Worm (Caenorhabditis elegans): ENCODE measurements around the gene K04C2.3.

K04C2.3 gene

ce11 chrIII:6897587-6898064 lies 24.7 kb downstream of the K04C2.3 start, which contains the start of gene T07E3.4 (continued):
- TF ChIP-seq sdz-12 (GFP tag; optimal IDR thresholded peaks at IDR 0.05) = no peak
- TF ChIP-seq egl-43 (GFP tag; IDR thresholded peaks at IDR 0.05) = no peak
- TF ChIP-seq lsy-2 (tag; optimal IDR thresholded peaks at IDR 0.05) = peak; percentile 50 to 84
- TF ChIP-seq nhr-48 (tag; optimal IDR thresholded peaks at IDR 0.05) = peak; percentile 78

DNA sequence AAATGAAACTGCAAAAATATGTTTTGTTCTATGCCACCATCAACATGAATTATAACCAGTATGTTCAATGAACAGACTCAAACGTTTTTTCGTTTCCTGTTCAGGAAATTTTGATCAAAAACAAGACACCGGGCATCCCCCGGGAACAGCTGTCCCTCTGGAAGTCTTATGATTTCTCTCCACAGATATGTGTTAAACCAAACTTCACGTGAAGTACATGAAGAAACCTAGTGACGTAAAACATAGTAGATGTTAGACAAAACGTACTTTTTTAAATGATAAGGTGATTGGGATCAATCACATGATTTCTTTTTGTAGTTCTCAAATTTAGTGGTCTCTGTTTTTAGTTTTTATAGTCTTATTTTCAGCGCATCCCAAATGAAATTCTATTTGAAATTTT lies 25.6 kb downstream of the K04C2.3 start:
- TF ChIP-seq ZK546.5 (tag; optimal IDR thresholded peaks at IDR 0.05) (no peak), lin-38 (GFP tag; IDR thresholded peaks at IDR 0.05) (no peak), spr-3 (GFP tag; optimal IDR thresholded peaks at IDR 0.05) (no peak), jun-1 (tag; optimal IDR thresholded peaks at IDR 0.05) (no peak), nhr-11 (tag; optimal IDR thresholded peaks at IDR 0.05) (peak; percentile 69), ceh-28 (tag; optimal IDR thresholded peaks at IDR 0.05) (no peak), ctbp-1 (GFP tag; IDR thresholded peaks at IDR 0.05) (no peak), snpc-4 (tag; optimal IDR thresholded peaks at IDR 0.05) (no peak), ceh-82 (tag; optimal IDR thresholded peaks at IDR 0.05) (no peak), dmd-8 (GFP tag; IDR thresholded peaks at IDR 0.05) (no peak), set-16 (GFP tag; IDR thresholded peaks at IDR 0.05) (no peak), nhr-25 (tag; optimal IDR thresholded peaks at IDR 0.05; ENCODE audit: borderline replicate concordance, insufficient read depth) (no peak), gei-8 (GFP tag; optimal IDR thresholded peaks at IDR 0.05) (no peak), ces-1 (GFP tag; optimal IDR thresholded peaks at IDR 0.05) (no peak), sdz-12 (GFP tag; optimal IDR thresholded peaks at IDR 0.05) (no peak), ceh-62 (tag; optimal IDR thresholded peaks at IDR 0.05) (no peak), nhr-41 (GFP tag; IDR thresholded peaks at IDR 0.05) (no peak), lir-3 (tag; optimal IDR thresholded peaks at IDR 0.05) (no peak), Y75B8A.6 (GFP tag; IDR thresholded peaks at IDR 0.05) (no peak), hlh-30 (tag; optimal IDR thresholded peaks at IDR 0.05; ENCODE audit: insufficient read depth) (peak; percentile 84), mes-2 (tag; optimal IDR thresholded peaks at IDR 0.05; ENCODE audit: poor library complexity, severe bottlenecking) (no peak), F49E8.2 (tag; optimal IDR thresholded peaks at IDR 0.05; ENCODE audit: borderline replicate concordance) (no peak), unc-39 (tag; optimal IDR thresholded peaks at IDR 0.05) (no peak), D1046.2 (GFP tag; IDR thresholded peaks at IDR 0.05) (no peak), lin-15B (tag; optimal IDR thresholded peaks at IDR 0.05) (no peak), nhr-48 (tag; optimal IDR thresholded peaks at IDR 0.05) (peak; percentile 47), skn-1 (tag; optimal IDR thresholded peaks at IDR 0.05) (no peak), ceh-44 (GFP tag; IDR thresholded peaks at IDR 0.05) (no peak), saeg-2 (GFP tag; IDR thresholded peaks at IDR 0.05) (no peak), unc-130 (GFP tag; optimal IDR thresholded peaks at IDR 0.05) (no peak), tra-1 (GFP tag; IDR thresholded peaks at IDR 0.05) (0 out of 2 replicates have a peak, but pooled peaks have one; percentile 30), php-3 (GFP tag; IDR thresholded peaks at IDR 0.05) (0 out of 2 replicates have a peak, but pooled peaks have one; percentile 38), nhr-42 (GFP tag; IDR thresholded peaks at IDR 0.05) (no peak), daf-19 (GFP tag; conservative IDR thresholded peaks at IDR 0.05) (no peak), ztf-11 (tag; optimal IDR thresholded peaks at IDR 0.05) (no peak), lsy-2 (tag; optimal IDR thresholded peaks at IDR 0.05) (peak in 1 of 2 experiments; percentile 44), madf-9 (GFP tag; conservative IDR thresholded peaks at IDR 0.05) (no peak), zip-11 (GFP tag; IDR thresholded peaks at IDR 0.05) (no peak), dpl-1 (GFP tag; optimal IDR thresholded peaks at IDR 0.05) (no peak), egl-27 (tag; optimal IDR thresholded peaks at IDR 0.05) (no peak), F26F4.8 (GFP tag; conservative IDR thresholded peaks at IDR 0.05) (no peak), fkh-10 (GFP tag; optimal IDR thresholded peaks at IDR 0.05) (no peak), snpc-1.2 (GFP tag; IDR thresholded peaks at IDR 0.05) (no peak), F44E2.7 (GFP tag; IDR thresholded peaks at IDR 0.05) (no peak), ztf-7 (tag; optimal IDR thresholded peaks at IDR 0.05) (no peak), nhr-28 (tag; optimal IDR thresholded peaks at IDR 0.05) (peak; percentile 80), nhr-102 (tag; optimal IDR thresholded peaks at IDR 0.05) (no peak), aha-1 (tag) (no peak)
